Worm (Caenorhabditis elegans): ENCODE data around the gene lron-13.

DNA sequence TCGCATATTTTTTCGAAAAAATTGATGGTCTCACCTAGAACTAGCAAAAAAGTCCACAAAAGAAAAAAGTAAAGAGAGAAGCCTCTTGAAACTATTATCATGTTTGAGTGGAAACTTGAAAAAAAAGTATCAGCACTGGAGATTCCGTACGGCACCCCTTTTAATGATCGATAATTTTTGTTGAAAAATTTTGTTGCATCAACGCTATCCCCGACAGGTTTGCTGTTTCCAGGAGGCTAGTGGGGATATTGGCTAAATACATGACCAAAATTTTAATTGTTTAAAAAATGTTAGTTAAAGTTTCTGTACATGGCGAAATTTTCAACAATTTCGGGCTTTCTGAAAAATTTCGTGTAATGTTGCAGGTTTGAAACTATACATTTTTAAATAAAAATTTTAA, 31.7 kb upstream of the lron-13 start, which contains the start of gene T28A8.2:
- no peak for TF ChIP-seq ceh-16 (tag; optimal IDR thresholded peaks at IDR 0.05)
- no peak for TF ChIP-seq nhr-23 (tag; optimal IDR thresholded peaks at IDR 0.05)
- no peak for TF ChIP-seq nhr-11 (tag; optimal IDR thresholded peaks at IDR 0.05)
- no peak for TF ChIP-seq ztf-11 (tag; optimal IDR thresholded peaks at IDR 0.05)

All from whole organism, L3 larva.